Worm (Caenorhabditis elegans) whole organism, late embryonic: ENCODE results near the gene F23A7.5.

ENCODE experiments used
- fax-1 ChIP-seq: sonication (generic microtip); optimal IDR thresholded peaks from 2 replicates; lab custom pipeline; 2016; ENCODE audit warnings: missing genotype, missing genetic modification characterization, missing compliant biosample characterization
- gmeb-2 ChIP-seq: sonication (generic microtip); optimal IDR thresholded peaks from 2 replicates; lab custom pipeline; 2016; ENCODE audit warnings: missing genetic modification characterization, inconsistent platforms, missing compliant biosample characterization
- nhr-11 ChIP-seq: fragments of 150-350 bp; optimal IDR thresholded peaks from 2 replicates; lab custom pipeline; 2014; ENCODE audit warnings: missing biosample characterization, missing genetic modification characterization
- pros-1 ChIP-seq: fragments of 150-350 bp; optimal IDR thresholded peaks from 2 replicates; lab custom pipeline; 2014; ENCODE audit warnings: missing biosample characterization, missing genetic modification reagents, missing genetic modification characterization

DNA sequence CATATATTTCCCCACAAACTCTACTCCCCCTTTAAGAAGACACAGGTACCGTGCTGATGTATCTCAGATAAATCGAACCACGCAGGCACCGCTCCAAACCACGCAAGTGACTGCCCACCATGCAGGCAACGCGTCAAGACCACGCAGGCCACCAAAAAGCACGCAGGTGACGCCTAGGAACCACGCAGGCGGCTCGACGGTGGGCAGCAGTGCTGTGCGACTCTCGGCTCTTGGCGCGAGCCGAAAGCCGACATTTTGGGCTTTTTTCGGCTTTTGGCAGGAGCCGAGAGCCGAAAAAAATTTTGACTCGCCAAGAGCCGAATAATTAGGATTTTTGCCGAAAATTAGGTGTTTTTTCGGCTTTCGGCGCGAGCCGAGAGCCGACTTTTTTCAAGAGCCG, 14.4 kb downstream of the F23A7.5 start:
- TF ChIP-seq pros-1 (tag; lab: Kevin White, UChicago) = no peak
- no peak for TF ChIP-seq fax-1 (tag; lab: Kevin White, UChicago)
- no peak for TF ChIP-seq gmeb-2 (tag; lab: Kevin White, UChicago)
- no peak for TF ChIP-seq nhr-11
